Worm (Caenorhabditis elegans) whole organism, L4/young adult: ENCODE measurements around the gene twk-39.

Experiments
- W03F9.2 ChIP-seq: fragments of 150-350 bp; optimal IDR thresholded peaks from 2 replicates; lab custom pipeline; 2014; ENCODE audit warnings: missing biosample characterization, missing genetic modification characterization
- dao-5 ChIP-seq: sonication (generic microtip); optimal IDR thresholded peaks from 2 replicates; lab custom pipeline; 2016; ENCODE audit warnings: missing genotype, missing genetic modification characterization, moderate library complexity, missing compliant biosample characterization
- him-1 ChIP-seq: sonication (generic microtip); optimal IDR thresholded peaks from 2 replicates; lab custom pipeline; 2016; ENCODE audit warnings: missing genotype, missing genetic modification reagents, missing genetic modification characterization, missing compliant biosample characterization

- no peak for TF ChIP-seq dao-5 (tag; lab: Kevin White, UChicago)
- no peak for TF ChIP-seq him-1
- no peak for TF ChIP-seq W03F9.2 (tag; lab: Kevin White, UChicago)
Observed at ce11 chrIII:11794389-11794788, 1.2 kb upstream of the twk-39 start.
